Worm (Caenorhabditis elegans) whole organism, L2 larva: ENCODE measurements around the gene F43D2.7.

ENCODE experiments used
- C34F6.9 ChIP-seq: fragments of 150-350 bp; optimal IDR thresholded peaks from 2 replicates; lab custom pipeline; 2014; ENCODE audit warnings: missing biosample characterization, missing genetic modification characterization
- Y55F3AM.14 ChIP-seq: fragments of 200-800 bp; sonication (Bioruptor generic); optimal IDR thresholded peaks from 2 replicates; lab custom pipeline; 2018; ENCODE audit warnings: mild to moderate bottlenecking, missing genetic modification characterization, missing compliant biosample characterization
- aly-2 ChIP-seq: fragments of 150-350 bp; optimal IDR thresholded peaks from 2 replicates; lab custom pipeline; 2014; ENCODE audit warnings: missing biosample characterization, missing genetic modification characterization
- ama-1 ChIP-seq: fragments of 150-350 bp; optimal IDR thresholded peaks from 2 replicates; lab custom pipeline; 2018; ENCODE audit warnings: inconsistent platforms
- ceh-16 ChIP-seq: fragments of 150-350 bp; optimal IDR thresholded peaks from 2 replicates; lab custom pipeline; 2014; ENCODE audit warnings: missing biosample characterization, missing genetic modification characterization
- ceh-82 ChIP-seq: fragments of 150-350 bp; optimal IDR thresholded peaks from 2 replicates; lab custom pipeline; 2014; ENCODE audit warnings: missing biosample characterization, missing genetic modification characterization
- crh-2 ChIP-seq: sonication (generic microtip); optimal IDR thresholded peaks from 2 replicates; lab custom pipeline; 2017; ENCODE audit warnings: missing biosample characterization, missing genetic modification characterization
- dmd-4 ChIP-seq: sonication (generic microtip); optimal IDR thresholded peaks from 2 replicates; lab custom pipeline; 2017; ENCODE audit warnings: missing biosample characterization, missing genetic modification characterization
- elt-3 ChIP-seq: sonication (generic microtip); optimal IDR thresholded peaks from 2 replicates; lab custom pipeline; 2017; ENCODE audit warnings: missing biosample characterization, missing genetic modification characterization
- fos-1 ChIP-seq: fragments of 150-350 bp; optimal IDR thresholded peaks from 2 replicates; lab custom pipeline; 2014; ENCODE audit warnings: missing biosample characterization, missing genetic modification characterization
- gmeb-1 ChIP-seq: fragments of 150-350 bp; optimal IDR thresholded peaks from 2 replicates; lab custom pipeline; 2014; ENCODE audit warnings: missing biosample characterization, missing genetic modification characterization
- lin-11 ChIP-seq: fragments of 150-350 bp; sonication (generic microtip); optimal IDR thresholded peaks from 2 replicates; lab custom pipeline; 2014; ENCODE audit warnings: missing biosample characterization, missing genetic modification characterization, inconsistent platforms, mixed read lengths
- lin-13 ChIP-seq: fragments of 150-350 bp; optimal IDR thresholded peaks from 2 replicates; lab custom pipeline; 2014; ENCODE audit warnings: missing biosample characterization, missing genetic modification reagents, missing genetic modification characterization
- mab-5 ChIP-seq: fragments of 150-350 bp; optimal IDR thresholded peaks from 2 replicates; lab custom pipeline; 2014; ENCODE audit warnings: missing biosample characterization, missing genetic modification characterization
- mbf-1 ChIP-seq: sonication (generic microtip); optimal IDR thresholded peaks from 2 replicates; lab custom pipeline; 2017; ENCODE audit warnings: missing biosample characterization, missing genetic modification characterization
- nhr-10 ChIP-seq: sonication (generic microtip); optimal IDR thresholded peaks from 2 replicates; lab custom pipeline; 2017; ENCODE audit warnings: missing biosample characterization, missing genetic modification characterization
- nhr-11 ChIP-seq: fragments of 150-350 bp; optimal IDR thresholded peaks from 2 replicates; lab custom pipeline; 2014; ENCODE audit warnings: missing biosample characterization, missing genetic modification characterization
- nhr-12 ChIP-seq: fragments of 150-350 bp; optimal IDR thresholded peaks from 2 replicates; lab custom pipeline; 2014; ENCODE audit warnings: missing biosample characterization, missing genetic modification characterization
- nhr-129 ChIP-seq: fragments of 150-350 bp; optimal IDR thresholded peaks from 2 replicates; lab custom pipeline; 2014; ENCODE audit warnings: missing biosample characterization, missing genetic modification characterization
- nhr-23 ChIP-seq: fragments of 150-350 bp; optimal IDR thresholded peaks from 2 replicates; lab custom pipeline; 2014; ENCODE audit warnings: missing biosample characterization, missing genetic modification reagents, missing genetic modification characterization
- nhr-25 ChIP-seq: fragments of 150-350 bp; sonication (generic microtip); optimal IDR thresholded peaks from 3 replicates; lab custom pipeline; 2014; ENCODE audit warnings: missing biosample characterization, missing genetic modification characterization
- nhr-6 ChIP-seq: fragments of 150-350 bp; optimal IDR thresholded peaks from 2 replicates; lab custom pipeline; 2014; ENCODE audit warnings: missing biosample characterization, missing genetic modification characterization
- sem-4 ChIP-seq: fragments of 150-350 bp; optimal IDR thresholded peaks from 2 replicates; lab custom pipeline; 2014; ENCODE audit warnings: missing biosample characterization, missing genetic modification reagents, missing genetic modification characterization
- skn-1 ChIP-seq: sonication (generic microtip); optimal IDR thresholded peaks from 2 replicates; lab custom pipeline; 2017; ENCODE audit warnings: missing biosample characterization, missing genetic modification characterization
- sma-3 ChIP-seq: sonication (generic microtip); optimal IDR thresholded peaks from 2 replicates; lab custom pipeline; 2016; ENCODE audit warnings: missing genetic modification reagents, missing genetic modification characterization, missing compliant biosample characterization
- sma-9 ChIP-seq, 2 experiments: fragments of 150-350 bp in 1 of 2; sonication (generic microtip) in 1 of 2; optimal IDR thresholded peaks; 2 replicates each; lab custom pipeline; 2014 to 2016; ENCODE audit warnings: missing genetic modification characterization in 2 of 2, mild to moderate bottlenecking in 1 of 2, missing biosample characterization in 1 of 2, missing compliant biosample characterization in 1 of 2, missing genetic modification reagents in 1 of 2, moderate library complexity in 1 of 2
- snpc-4 ChIP-seq: fragments of 150-350 bp; optimal IDR thresholded peaks from 2 replicates; lab custom pipeline; 2014; ENCODE audit warnings: missing biosample characterization, missing genetic modification characterization
- unc-39 ChIP-seq: fragments of 150-350 bp; optimal IDR thresholded peaks from 2 replicates; lab custom pipeline; 2014; ENCODE audit warnings: missing biosample characterization, missing genetic modification characterization
- unc-55 ChIP-seq: fragments of 150-350 bp; sonication (generic microtip); optimal IDR thresholded peaks from 3 replicates; lab custom pipeline; 2014; ENCODE audit warnings: missing biosample characterization, missing genetic modification reagents, missing genetic modification characterization
- zag-1 ChIP-seq: fragments of 150-350 bp; optimal IDR thresholded peaks from 2 replicates; lab custom pipeline; 2014; ENCODE audit warnings: missing biosample characterization, missing genetic modification characterization
- ztf-1 ChIP-seq: fragments of 200-800 bp; sonication (Bioruptor generic); conservative IDR thresholded peaks from 2 replicates; pipeline ENCODE4 v1.3.6; 2022; ENCODE audit warnings: missing genetic modification characterization, missing compliant biosample characterization

F43D2.7 gene

DNA sequence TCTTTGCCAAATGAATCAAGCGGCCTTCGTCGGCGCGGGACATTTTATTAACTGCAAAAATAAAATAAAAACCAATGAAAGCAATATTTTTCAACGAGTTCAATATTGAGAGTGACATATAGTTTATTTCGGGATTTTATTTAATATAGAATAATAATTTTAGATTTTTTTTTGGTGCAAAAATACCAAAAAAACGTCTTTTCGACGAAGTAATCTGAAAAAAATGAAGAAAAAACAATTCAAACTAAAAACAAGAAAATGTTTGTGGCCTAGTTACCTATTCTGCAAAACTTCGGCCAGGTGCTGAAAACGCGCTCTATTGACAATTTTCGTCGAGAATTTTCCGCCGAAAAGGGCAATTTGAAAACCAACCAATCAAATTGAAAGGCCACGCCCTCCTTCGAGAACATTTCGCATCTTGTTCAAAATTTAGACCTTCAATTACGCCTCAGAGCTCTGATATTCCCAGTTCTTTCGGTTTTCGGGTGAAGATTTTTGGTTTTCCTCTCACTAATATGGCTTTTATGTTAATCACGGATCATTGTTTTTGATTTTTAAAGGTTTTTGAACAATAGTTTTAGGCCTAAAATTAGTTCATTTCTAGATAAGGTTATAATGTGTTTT is 45.6 kb upstream of the F43D2.7 start, which contains the start of gene C47E8.4 (continued):
- TF ChIP-seq crh-2 (tag; lab: Kevin White, UChicago) (peak; percentile 98), nhr-10 (tag; lab: Kevin White, UChicago) (peak; percentile 92), Y55F3AM.14 (GFP tag; lab: Kevin White, UChicago) (peak; percentile 94), skn-1 (tag; lab: Kevin White, UChicago) (peak; percentile 93), dmd-4 (peak; percentile 65), sem-4 (tag; lab: Kevin White, UChicago) (peak; percentile 98), nhr-129 (tag; lab: Kevin White, UChicago) (peak; percentile 97), ama-1 (lab: Kevin White, UChicago) (peak; percentile 93), nhr-25 (tag; lab: Kevin White, UChicago) (peak; percentile 98), snpc-4 (tag; lab: Kevin White, UChicago) (peak; percentile 90), nhr-6 (no peak), unc-55 (peak; percentile 99), ceh-16 (peak; percentile 73), unc-39 (tag; lab: Kevin White, UChicago) (no peak), nhr-12 (tag; lab: Kevin White, UChicago) (peak; percentile 46), nhr-11 (no peak), gmeb-1 (tag; lab: Kevin White, UChicago) (peak; percentile 95), lin-11 (tag; lab: Kevin White, UChicago) (peak; percentile 96), lin-13 (GFP tag; lab: Kevin White, UChicago) (peak; percentile 97), mab-5 (tag; lab: Kevin White, UChicago) (peak; percentile 97), nhr-23 (tag; lab: Kevin White, UChicago) (no peak), ztf-1 (peak; percentile 91; the same call in 1 of the 2 replicates), elt-3 (tag; lab: Kevin White, UChicago) (no peak), mbf-1 (tag; lab: Kevin White, UChicago) (peak; percentile 54)

DNA sequence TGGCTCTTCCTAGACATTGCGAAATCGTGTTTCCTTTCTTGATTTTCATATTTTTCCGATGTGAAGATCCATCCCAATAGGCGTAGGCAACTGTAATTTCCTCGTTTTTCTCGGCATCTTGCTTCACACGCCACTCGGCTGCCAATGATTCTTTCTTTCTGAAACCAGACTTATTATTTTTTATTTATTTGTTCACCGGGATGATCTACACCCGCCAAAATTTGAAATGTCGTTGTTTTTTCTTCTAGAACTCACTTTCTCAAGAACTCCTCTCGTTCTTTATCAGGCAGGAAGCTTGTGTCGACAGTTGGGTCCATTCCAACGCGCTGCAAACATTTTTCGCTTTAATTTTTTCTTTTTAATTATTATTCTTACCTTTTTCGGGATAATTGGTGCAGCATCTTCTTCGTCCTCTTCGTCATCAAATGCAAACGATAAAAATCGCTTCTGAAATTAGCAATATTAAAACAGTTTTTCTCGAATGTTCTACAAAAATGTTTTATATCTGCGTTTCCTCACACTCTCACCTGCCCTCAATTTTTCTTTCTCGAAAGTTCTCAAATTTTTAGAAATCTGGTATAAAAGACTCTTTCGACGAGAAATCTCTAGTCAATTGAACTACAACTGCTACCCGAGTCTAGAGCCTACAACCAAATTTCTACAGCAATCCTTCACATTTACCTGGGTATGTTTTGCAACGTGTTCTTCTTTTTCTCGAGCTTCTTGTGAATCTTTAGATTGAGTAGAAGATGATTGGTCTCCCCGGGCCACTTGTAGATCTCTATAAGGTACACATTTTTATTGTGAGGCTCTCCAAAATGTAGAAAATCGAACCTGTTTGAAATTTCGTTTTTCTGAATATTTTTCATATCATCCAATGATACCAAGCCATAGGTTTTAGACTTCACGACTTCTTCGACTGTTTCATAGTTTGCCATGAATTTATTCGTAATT is 44.7 kb upstream of the F43D2.7 start, which contains the start of gene hsp-90:
Gene hsp-90 (plus strand): TSS at position 560 of the 954 bp plus-strand sequence.
- TF ChIP-seq ama-1 (lab: Kevin White, UChicago) (peak; percentile 84), elt-3 (tag; lab: Kevin White, UChicago) (no peak), fos-1 (tag; lab: Kevin White, UChicago) (no peak), C34F6.9 (tag; lab: Kevin White, UChicago) (peak; percentile 55)

DNA sequence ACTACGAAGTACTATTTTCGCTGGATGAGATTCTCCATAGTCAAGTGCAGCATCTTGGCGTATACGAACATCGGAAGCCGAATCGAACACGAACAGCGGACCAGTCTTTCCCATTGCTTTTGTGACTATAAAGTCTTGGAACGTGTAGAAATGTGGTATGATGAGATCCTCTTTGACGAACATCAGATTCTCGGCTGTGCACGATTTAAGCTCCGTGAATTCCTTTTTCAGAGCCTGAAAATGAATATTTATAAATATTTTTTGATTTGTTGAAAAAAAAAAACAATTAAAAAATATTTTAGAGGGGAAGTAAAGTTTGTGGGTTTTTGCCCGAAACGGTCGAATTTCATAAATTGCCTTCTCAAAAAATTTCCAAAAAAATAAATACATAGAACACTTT is 44.0 kb upstream of the F43D2.7 start:
- TF ChIP-seq Y55F3AM.14 (GFP tag; lab: Kevin White, UChicago) = no peak
- no peak for TF ChIP-seq zag-1 (tag; lab: Kevin White, UChicago)
- no peak for TF ChIP-seq ceh-16
- TF ChIP-seq sma-9 (GFP tag; optimal IDR thresholded peaks at IDR 0.05; lab: Kevin White, UChicago) = no peak
- no peak for TF ChIP-seq sma-9 (tag; optimal IDR thresholded peaks at IDR 0.05; lab: Kevin White, UChicago)
- no peak for TF ChIP-seq lin-11 (tag; lab: Kevin White, UChicago)
- no peak for TF ChIP-seq nhr-23 (tag; lab: Kevin White, UChicago)
- TF ChIP-seq sma-3 (GFP tag; lab: Kevin White, UChicago) = no peak
- no peak for TF ChIP-seq ceh-82 (tag; lab: Kevin White, UChicago)
- no peak for TF ChIP-seq mab-5 (tag; lab: Kevin White, UChicago)
- TF ChIP-seq nhr-25 (tag; lab: Kevin White, UChicago) = no peak
- no peak for TF ChIP-seq nhr-6
- TF ChIP-seq nhr-10 (tag; lab: Kevin White, UChicago) = no peak
- TF ChIP-seq C34F6.9 (tag; lab: Kevin White, UChicago) = no peak
- no peak for TF ChIP-seq aly-2
- TF ChIP-seq fos-1 (tag; lab: Kevin White, UChicago) = no peak

DNA sequence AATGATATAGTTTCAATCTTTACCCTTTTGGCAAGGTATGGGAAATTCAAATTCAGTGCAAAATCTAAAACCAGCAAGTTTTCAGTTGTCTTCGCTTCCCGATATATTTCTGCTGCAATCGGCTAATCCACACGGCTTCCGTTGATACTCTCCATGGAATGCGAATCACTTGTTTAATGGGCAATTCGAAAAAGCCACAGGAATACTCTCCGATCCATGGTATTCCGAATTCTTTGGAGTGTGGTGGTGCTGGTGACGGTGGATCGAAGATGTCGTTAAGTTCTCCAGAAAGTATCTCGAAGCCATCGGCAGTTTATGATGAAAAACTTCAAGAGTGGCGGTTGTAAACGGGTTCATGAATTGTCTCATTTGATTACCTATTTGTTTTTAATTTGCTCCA is 43.3 kb upstream of the F43D2.7 start:
- TF ChIP-seq ama-1 (lab: Kevin White, UChicago) = peak; percentile 40
- TF ChIP-seq unc-39 (tag; lab: Kevin White, UChicago) = no peak
- TF ChIP-seq, all 48 proteins: peak for 1
